Worm (Caenorhabditis elegans) whole organism, L4 larva: ENCODE measurements around the gene K08H2.4.

Experiments
- D1046.2 ChIP-seq: fragments of 200-800 bp; sonication (Bioruptor generic); IDR thresholded peaks from 2 replicates; pipeline ENCODE4 v1.3.6; 2022; ENCODE audit warnings: missing genetic modification characterization, missing compliant biosample characterization
- Y48G9A.11 ChIP-seq: fragments of 200-800 bp; sonication (Bioruptor generic); IDR thresholded peaks from 2 replicates; pipeline ENCODE4 v1.3.6; 2022; ENCODE audit warnings: missing genetic modification reagents, missing genetic modification characterization, missing compliant biosample characterization
- ZK337.2 ChIP-seq: fragments of 200-800 bp; sonication (Bioruptor generic); IDR thresholded peaks from 2 replicates; pipeline ENCODE4 v1.3.6; 2022; ENCODE audit warnings: missing genetic modification reagents, missing genetic modification characterization, missing compliant biosample characterization
- aha-1 ChIP-seq: fragments of 150-350 bp; peaks from one replicate; lab custom pipeline; 2014; ENCODE audit warnings: missing biosample characterization, missing genetic modification characterization
- ama-1 ChIP-seq: fragments of 150-350 bp; optimal IDR thresholded peaks from 2 replicates; lab custom pipeline; 2014; ENCODE audit warnings: inconsistent platforms, mixed read lengths
- arid-1 ChIP-seq: fragments of 200-800 bp; sonication (Bioruptor generic); conservative IDR thresholded peaks from 2 replicates; pipeline ENCODE4 v1.3.6; 2022; ENCODE audit warnings: missing genetic modification reagents, missing genetic modification characterization, missing compliant biosample characterization
- ceh-20 ChIP-seq: fragments of 200-800 bp; sonication (Bioruptor generic); IDR thresholded peaks from 2 replicates; pipeline ENCODE4 v1.3.6; 2022; ENCODE audit warnings: missing genetic modification reagents, missing genetic modification characterization, missing compliant biosample characterization
- ceh-44 ChIP-seq: fragments of 200-800 bp; sonication (Bioruptor generic); IDR thresholded peaks from 2 replicates; pipeline ENCODE4 v1.3.6; 2022; ENCODE audit warnings: missing genetic modification reagents, missing genetic modification characterization, missing compliant biosample characterization
- ceh-82 ChIP-seq: sonication (generic microtip); optimal IDR thresholded peaks from 2 replicates; lab custom pipeline; 2017; ENCODE audit warnings: missing biosample characterization, missing genetic modification characterization
- ces-1 ChIP-seq: fragments of 150-350 bp; sonication (generic microtip); optimal IDR thresholded peaks from 4 replicates; lab custom pipeline; 2014; ENCODE audit warnings: missing biosample characterization, missing genetic modification reagents, missing genetic modification characterization
- cey-2 ChIP-seq: sonication (generic microtip); optimal IDR thresholded peaks from 3 replicates; lab custom pipeline; 2017; ENCODE audit warnings: missing genetic modification characterization, mild to moderate bottlenecking, missing compliant biosample characterization, antibody characterized with exemption, borderline replicate concordance; ENCODE audit not compliant: insufficient read depth
- daf-16 ChIP-seq, 3 experiments: sonication (generic microtip); optimal IDR thresholded peaks; 2 replicates each; lab custom pipeline; 2016 to 2017; ENCODE audit warnings: missing genetic modification characterization in 3 of 3, missing genetic modification reagents in 3 of 3, mild to moderate bottlenecking in 2 of 3, missing compliant biosample characterization in 2 of 3, missing biosample characterization in 1 of 3, moderate library complexity in 1 of 3
- daf-8 ChIP-seq: fragments of 200-800 bp; sonication (Bioruptor generic); IDR thresholded peaks from 2 replicates; pipeline ENCODE4 v1.3.6; 2022; ENCODE audit warnings: missing genetic modification characterization, missing compliant biosample characterization
- dmd-6 ChIP-seq: fragments of 200-800 bp; sonication (Bioruptor generic); IDR thresholded peaks from 2 replicates; pipeline ENCODE4 v1.3.6; 2022; ENCODE audit warnings: missing genetic modification reagents, missing genetic modification characterization, missing compliant biosample characterization
- dmd-9 ChIP-seq: fragments of 200-800 bp; sonication (Bioruptor generic); IDR thresholded peaks from 2 replicates; pipeline ENCODE4 v1.3.6; 2022; ENCODE audit warnings: missing genetic modification reagents, missing genetic modification characterization, missing compliant biosample characterization
- duxl-1 ChIP-seq: sonication (generic microtip); optimal IDR thresholded peaks from 2 replicates; lab custom pipeline; 2016; ENCODE audit warnings: mild to moderate bottlenecking, missing genetic modification characterization, moderate library complexity, missing compliant biosample characterization; ENCODE audit not compliant: poor library complexity
- dve-1 ChIP-seq: sonication (generic microtip); optimal IDR thresholded peaks from 2 replicates; lab custom pipeline; 2017; ENCODE audit warnings: antibody characterized with exemption, mild to moderate bottlenecking, missing genetic modification characterization, missing compliant biosample characterization; ENCODE audit not compliant: insufficient read depth
- egl-43 ChIP-seq: fragments of 200-800 bp; sonication (Bioruptor generic); IDR thresholded peaks from 2 replicates; pipeline ENCODE4 v1.3.6; 2022; ENCODE audit warnings: missing genetic modification reagents, missing genetic modification characterization, missing compliant biosample characterization
- fkh-10 ChIP-seq: fragments of 150-350 bp; optimal IDR thresholded peaks from 2 replicates; lab custom pipeline; 2014; ENCODE audit warnings: missing biosample characterization, missing genetic modification reagents, missing genetic modification characterization
- hlh-11 ChIP-seq: fragments of 200-800 bp; sonication (Bioruptor generic); optimal IDR thresholded peaks from 2 replicates; lab custom pipeline; 2018; ENCODE audit warnings: mild to moderate bottlenecking, missing genetic modification characterization, missing compliant biosample characterization
- hlh-30 ChIP-seq: sonication (generic microtip); optimal IDR thresholded peaks from 2 replicates; lab custom pipeline; 2017; ENCODE audit warnings: antibody characterized with exemption, mild to moderate bottlenecking, missing genetic modification characterization, missing compliant biosample characterization; ENCODE audit not compliant: insufficient read depth
- madf-5 ChIP-seq, 2 experiments: fragments of 200-800 bp; sonication (Bioruptor generic); IDR thresholded peaks; 2 replicates each; pipeline ENCODE4 v1.3.6; 2022; ENCODE audit warnings: missing compliant biosample characterization in 2 of 2, missing genetic modification characterization in 2 of 2
- madf-9 ChIP-seq: fragments of 200-800 bp; sonication (Bioruptor generic); conservative IDR thresholded peaks from 2 replicates; pipeline ENCODE4 v1.3.6; 2022; ENCODE audit warnings: missing genetic modification reagents, missing genetic modification characterization, missing compliant biosample characterization
- mdl-1 ChIP-seq, 2 experiments: fragments of 150-350 bp in 1 of 2; sonication (generic microtip) in 1 of 2; optimal IDR thresholded peaks; 2 replicates each; lab custom pipeline; 2014 to 2017; ENCODE audit warnings: missing biosample characterization in 2 of 2, missing genetic modification characterization in 2 of 2
- mdt-29 ChIP-seq: fragments of 200-800 bp; sonication (Bioruptor generic); IDR thresholded peaks from 2 replicates; pipeline ENCODE4 v1.3.6; 2022; ENCODE audit warnings: missing genetic modification reagents, missing genetic modification characterization, missing compliant biosample characterization
- mxl-2 ChIP-seq: fragments of 200-800 bp; sonication (Bioruptor generic); conservative IDR thresholded peaks from 2 replicates; pipeline ENCODE4 v1.3.6; 2022; ENCODE audit warnings: missing genetic modification reagents, missing genetic modification characterization, missing compliant biosample characterization
- nhr-11 ChIP-seq: fragments of 150-350 bp; optimal IDR thresholded peaks from 2 replicates; lab custom pipeline; 2014; ENCODE audit warnings: missing biosample characterization, missing genetic modification characterization
- nhr-25 ChIP-seq: sonication (generic microtip); optimal IDR thresholded peaks from 2 replicates; lab custom pipeline; 2017; ENCODE audit warnings: missing genetic modification characterization, mild to moderate bottlenecking, missing compliant biosample characterization, antibody characterized with exemption, moderate library complexity, borderline replicate concordance; ENCODE audit not compliant: insufficient read depth
- nhr-28 ChIP-seq: fragments of 150-350 bp; optimal IDR thresholded peaks from 2 replicates; lab custom pipeline; 2014; ENCODE audit warnings: missing biosample characterization, missing genetic modification characterization
- nhr-48 ChIP-seq: sonication (generic microtip); optimal IDR thresholded peaks from 2 replicates; lab custom pipeline; 2016; ENCODE audit warnings: mild to moderate bottlenecking, missing genetic modification characterization, missing compliant biosample characterization
- nhr-76 ChIP-seq: fragments of 150-350 bp; optimal IDR thresholded peaks from 2 replicates; lab custom pipeline; 2014; ENCODE audit warnings: missing biosample characterization, missing genetic modification characterization
- nhr-77 ChIP-seq: fragments of 150-350 bp; optimal IDR thresholded peaks from 2 replicates; lab custom pipeline; 2014; ENCODE audit warnings: missing biosample characterization, missing genetic modification characterization
- php-3 ChIP-seq: fragments of 200-800 bp; sonication (Bioruptor generic); IDR thresholded peaks from 2 replicates; pipeline ENCODE4 v1.3.6; 2022; ENCODE audit warnings: missing genetic modification reagents, missing genetic modification characterization, missing compliant biosample characterization
- pqm-1 ChIP-seq: sonication (generic microtip); optimal IDR thresholded peaks from 2 replicates; lab custom pipeline; 2017; ENCODE audit warnings: missing biosample characterization, missing genetic modification characterization
- sdz-12 ChIP-seq: fragments of 200-800 bp; sonication (Bioruptor generic); optimal IDR thresholded peaks from 2 replicates; lab custom pipeline; 2018; ENCODE audit warnings: mild to moderate bottlenecking, missing genetic modification characterization, missing compliant biosample characterization
- spr-1 ChIP-seq: sonication (generic microtip); optimal IDR thresholded peaks from 2 replicates; lab custom pipeline; 2016; ENCODE audit warnings: mild to moderate bottlenecking, missing genetic modification characterization, missing compliant biosample characterization
- spr-3 ChIP-seq: fragments of 200-800 bp; sonication (Bioruptor generic); optimal IDR thresholded peaks from 2 replicates; lab custom pipeline; 2018; ENCODE audit warnings: mild to moderate bottlenecking, missing genetic modification characterization, missing compliant biosample characterization
- tag-97 ChIP-seq: fragments of 200-800 bp; sonication (Bioruptor generic); IDR thresholded peaks from 2 replicates; pipeline ENCODE4 v1.3.6; 2022; ENCODE audit warnings: missing genetic modification characterization, missing compliant biosample characterization
- unc-130 ChIP-seq: sonication (generic microtip); optimal IDR thresholded peaks from 2 replicates; lab custom pipeline; 2016; ENCODE audit warnings: missing genetic modification reagents, missing genetic modification characterization, missing compliant biosample characterization
- unc-62 ChIP-seq, 3 experiments: fragments of 150-350 bp in 1 of 3; sonication (generic microtip); optimal IDR thresholded peaks in 2 of 3; peaks in 1 of 3; 1 replicate in 1 of 3; 2 replicates in 2 of 3; lab custom pipeline; 2014 to 2017; ENCODE audit warnings: missing biosample characterization in 3 of 3, missing genetic modification characterization in 3 of 3, missing genetic modification reagents in 3 of 3, missing genotype in 1 of 3
- zag-1 ChIP-seq: fragments of 150-350 bp; optimal IDR thresholded peaks from 2 replicates; lab custom pipeline; 2014; ENCODE audit warnings: missing biosample characterization, missing genetic modification characterization
- zfp-3 ChIP-seq: fragments of 200-800 bp; sonication (Bioruptor generic); conservative IDR thresholded peaks from 2 replicates; pipeline ENCODE4 v1.3.6; 2022; ENCODE audit warnings: missing genetic modification reagents, missing genetic modification characterization, missing compliant biosample characterization
- zip-2 ChIP-seq: fragments of 150-350 bp; optimal IDR thresholded peaks from 2 replicates; lab custom pipeline; 2014; ENCODE audit warnings: missing biosample characterization, missing genetic modification characterization
- ztf-11 ChIP-seq: fragments of 150-350 bp; optimal IDR thresholded peaks from 2 replicates; lab custom pipeline; 2014; ENCODE audit warnings: missing biosample characterization, missing genetic modification characterization

Gene K08H2.4

ce11 chrX:13246668-13247358, 8.5 kb downstream of the K08H2.4 start (continued):
- TF ChIP-seq mdt-29 (GFP tag; lab: Robert Waterston, UW) (no peak), php-3 (GFP tag; lab: Robert Waterston, UW) (no peak), fkh-10 (no peak), Y48G9A.11 (GFP tag; lab: Robert Waterston, UW) (no peak), duxl-1 (tag; lab: Kevin White, UChicago) (no peak), zip-2 (tag; lab: Kevin White, UChicago) (no peak)

- TF ChIP-seq hlh-11 (tag; lab: Kevin White, UChicago), result peak; percentile 54
- no peak for TF ChIP-seq spr-1
- TF ChIP-seq zag-1, result no peak
- TF ChIP-seq nhr-28 (tag; lab: Kevin White, UChicago), result peak; percentile 52
- peak; percentile 1 for TF ChIP-seq nhr-77 (tag; lab: Kevin White, UChicago)
- TF ChIP-seq daf-8 (GFP tag; lab: Robert Waterston, UW), result no peak
- peak; percentile 39 for TF ChIP-seq hlh-30 (tag; lab: Kevin White, UChicago)
- TF ChIP-seq sdz-12, result no peak
- TF ChIP-seq tag-97 (GFP tag; lab: Robert Waterston, UW), result no peak
- TF ChIP-seq pqm-1 (tag; lab: Kevin White, UChicago), result no peak
- no peak for TF ChIP-seq arid-1 (GFP tag; lab: Robert Waterston, UW)
- TF ChIP-seq dmd-6 (GFP tag; lab: Robert Waterston, UW), result peak; percentile 74
- TF ChIP-seq ceh-82 (tag; lab: Kevin White, UChicago), result no peak
- no peak for TF ChIP-seq ceh-44
- no peak for TF ChIP-seq cey-2 (tag; lab: Kevin White, UChicago)
- TF ChIP-seq nhr-76 (tag; lab: Kevin White, UChicago), result no peak
- TF ChIP-seq madf-9, result no peak
- TF ChIP-seq dve-1, result peak; percentile 61
- no peak for TF ChIP-seq daf-16 (GFP tag; optimal IDR thresholded peaks at IDR 0.05; lab: Kevin White, UChicago)
- TF ChIP-seq daf-16 (tag; optimal IDR thresholded peaks at IDR 0.05; lab: Kevin White, UChicago), result peak; percentile 74
- no peak for TF ChIP-seq madf-5 (GFP tag; IDR thresholded peaks at IDR 0.05; lab: Robert Waterston, UW)
- no peak for TF ChIP-seq D1046.2 (GFP tag; lab: Robert Waterston, UW)
Measured at ce11 chrX:13247614-13248013, 9.3 kb downstream of the K08H2.4 start.

ce11 chrX:13248265-13248664, 10.0 kb downstream of the K08H2.4 start, which contains the start of gene K08H2.7:
Gene K08H2.7, minus strand, starts transcription at chrX:13248437.
- TF ChIP-seq unc-130 (GFP tag; lab: Kevin White, UChicago) (no peak), egl-43 (no peak), aha-1 (tag; lab: Kevin White, UChicago) (peak; percentile 11), pqm-1 (tag; lab: Kevin White, UChicago) (no peak)
- TF ChIP-seq, all 104 proteins: peak for 1

- TF ChIP-seq zip-2 (tag; lab: Kevin White, UChicago) (no peak), ama-1 (no peak), ztf-11 (tag; lab: Kevin White, UChicago) (no peak), mdt-29 (GFP tag; lab: Robert Waterston, UW) (no peak), nhr-48 (tag; lab: Kevin White, UChicago) (no peak), mdl-1 (tag; optimal IDR thresholded peaks at IDR 0.05; lab: Kevin White, UChicago) (no peak), spr-3 (GFP tag; lab: Kevin White, UChicago) (no peak), zfp-3 (no peak), ceh-20 (GFP tag; lab: Robert Waterston, UW) (no peak), mxl-2 (no peak), Y48G9A.11 (GFP tag; lab: Robert Waterston, UW) (no peak), nhr-11 (tag; lab: Kevin White, UChicago) (no peak), nhr-76 (tag; lab: Kevin White, UChicago) (no peak), aha-1 (tag; lab: Kevin White, UChicago) (peak; percentile 23), ces-1 (GFP tag; lab: Kevin White, UChicago) (no peak), unc-62 (GFP tag; optimal IDR thresholded peaks at IDR 0.05 in 1 of 2; lab: Kevin White, UChicago) (peak in 1 of 2 experiments; percentile 97), unc-62 (tag; optimal IDR thresholded peaks at IDR 0.05; lab: Kevin White, UChicago) (no peak), nhr-25 (no peak), dmd-9 (GFP tag; lab: Robert Waterston, UW) (no peak), ZK337.2 (no peak)
Measured at ce11 chrX:13249102-13249501, 10.8 kb downstream of the K08H2.4 start.
